Worm (Caenorhabditis elegans) whole organism, L3 larva: ENCODE data around the gene Y72A10A.1.

Source experiments
- aly-2 ChIP-seq: fragments of 150-350 bp; optimal IDR thresholded peaks from 2 replicates; lab custom pipeline; 2014; ENCODE audit warnings: missing biosample characterization, missing genetic modification characterization
- ama-1 ChIP-seq: fragments of 150-350 bp; optimal IDR thresholded peaks from 2 replicates; lab custom pipeline; 2018
- ceh-28 ChIP-seq: fragments of 150-350 bp; optimal IDR thresholded peaks from 2 replicates; lab custom pipeline; 2014; ENCODE audit warnings: missing biosample characterization, missing genetic modification reagents, missing genetic modification characterization
- ceh-82 ChIP-seq: fragments of 150-350 bp; optimal IDR thresholded peaks from 2 replicates; lab custom pipeline; 2014; ENCODE audit warnings: missing biosample characterization, missing genetic modification characterization
- egl-27 ChIP-seq: sonication (generic microtip); optimal IDR thresholded peaks from 4 replicates; lab custom pipeline; 2017; ENCODE audit warnings: missing biosample characterization, missing genetic modification reagents, missing genetic modification characterization
- fos-1 ChIP-seq: fragments of 150-350 bp; optimal IDR thresholded peaks from 2 replicates; lab custom pipeline; 2014; ENCODE audit warnings: missing biosample characterization, missing genetic modification characterization
- nhr-12 ChIP-seq: fragments of 150-350 bp; optimal IDR thresholded peaks from 2 replicates; lab custom pipeline; 2014; ENCODE audit warnings: missing biosample characterization, missing genetic modification characterization
- nhr-28 ChIP-seq: fragments of 150-350 bp; optimal IDR thresholded peaks from 2 replicates; lab custom pipeline; 2014; ENCODE audit warnings: missing biosample characterization, missing genetic modification characterization
- pha-4 ChIP-seq: fragments of 150-350 bp; optimal IDR thresholded peaks from 2 replicates; lab custom pipeline; 2014; ENCODE audit warnings: missing biosample characterization, missing genetic modification reagents, missing genetic modification characterization
- sea-2 ChIP-seq: fragments of 150-350 bp; sonication (generic microtip); optimal IDR thresholded peaks from 4 replicates; lab custom pipeline; 2014; ENCODE audit warnings: missing biosample characterization, missing genetic modification reagents, missing genetic modification characterization
- tbx-2 ChIP-seq: sonication (generic microtip); optimal IDR thresholded peaks from 2 replicates; lab custom pipeline; 2016; ENCODE audit warnings: mild to moderate bottlenecking, missing genetic modification characterization, missing compliant biosample characterization
- unc-39 ChIP-seq: sonication (generic microtip); optimal IDR thresholded peaks from 4 replicates; lab custom pipeline; 2017; ENCODE audit warnings: missing biosample characterization, missing genetic modification characterization
- unc-62 ChIP-seq: fragments of 150-350 bp; sonication (generic microtip); optimal IDR thresholded peaks from 4 replicates; lab custom pipeline; 2014; ENCODE audit warnings: missing biosample characterization, missing genetic modification reagents, missing genetic modification characterization

DNA sequence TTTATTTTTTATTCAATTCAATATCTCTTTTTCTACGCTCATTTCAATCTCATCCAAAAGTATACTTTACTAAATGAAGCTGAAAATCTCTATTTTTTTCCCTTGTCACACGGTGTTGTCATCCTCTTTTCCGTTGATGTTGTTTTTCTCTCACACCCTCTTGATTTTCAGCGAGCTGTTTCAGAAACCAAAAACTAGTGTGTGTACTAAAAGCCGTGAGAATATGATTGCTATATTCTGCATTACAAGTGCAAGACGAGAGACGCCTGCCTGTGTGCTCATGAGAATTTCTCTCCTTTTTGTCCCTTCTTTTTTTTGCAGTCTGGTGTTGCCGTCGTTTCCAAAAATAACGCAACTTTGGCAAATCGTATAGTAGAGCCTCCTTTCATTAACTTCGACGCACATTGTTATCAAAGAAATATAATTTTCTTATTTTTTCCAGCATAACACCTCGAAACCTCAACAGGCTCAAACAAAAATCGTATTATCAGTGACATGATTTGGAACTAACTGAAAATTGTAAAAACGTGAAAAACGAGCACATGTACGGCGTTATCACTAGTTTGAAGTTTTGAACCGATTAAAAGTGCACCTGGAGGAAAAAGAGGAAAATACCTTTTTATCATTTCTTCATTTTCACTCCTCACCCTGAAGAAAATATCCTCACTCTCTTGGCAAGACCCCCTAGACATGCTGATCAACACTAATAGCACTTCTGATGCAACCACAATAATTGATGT is 19.9 kb downstream of the Y72A10A.1 start, which contains the start of gene C15H9.2:
- no peak for TF ChIP-seq pha-4 (tag; lab: Kevin White, UChicago)
- TF ChIP-seq fos-1 (tag; lab: Kevin White, UChicago), result no peak
- no peak for TF ChIP-seq unc-62 (GFP tag; lab: Kevin White, UChicago)
- TF ChIP-seq nhr-28 (tag; lab: Kevin White, UChicago), result no peak
- TF ChIP-seq aly-2, result no peak
- no peak for TF ChIP-seq ceh-82
- no peak for TF ChIP-seq ama-1 (lab: Kevin White, UChicago)
- no peak for TF ChIP-seq ceh-28 (tag; lab: Kevin White, UChicago)
- TF ChIP-seq sea-2 (GFP tag; lab: Kevin White, UChicago), result no peak
- TF ChIP-seq nhr-12 (tag; lab: Kevin White, UChicago), result no peak
- TF ChIP-seq egl-27 (tag; lab: Kevin White, UChicago), result no peak
- no peak for TF ChIP-seq unc-39 (tag; lab: Kevin White, UChicago)
- no peak for TF ChIP-seq tbx-2 (tag; lab: Kevin White, UChicago)
